Fruit fly (Drosophila melanogaster) whole organism, embryonic: Measurements from ENCODE around the gene Agpat3.

Source experiments
- Abd-B ChIP-seq: fragments of 200-800 bp; sonication (Bioruptor generic); optimal IDR thresholded peaks from 2 replicates; lab custom pipeline; 2018; ENCODE audit warnings: missing biosample characterization, mild to moderate bottlenecking, missing genetic modification characterization, moderate library complexity
- Bteb2 ChIP-seq: fragments of 200-800 bp; sonication (Bioruptor generic); optimal IDR thresholded peaks from 2 replicates; lab custom pipeline; 2016; ENCODE audit warnings: missing biosample characterization, missing genetic modification characterization
- CG13894 ChIP-seq: fragments of 200-800 bp; sonication (Bioruptor generic); optimal IDR thresholded peaks from 3 replicates; lab custom pipeline; 2018; ENCODE audit warnings: missing biosample characterization, mild to moderate bottlenecking, missing genetic modification characterization, moderate library complexity
- CG14014 ChIP-seq: fragments of 200-800 bp; sonication (Bioruptor generic); IDR thresholded peaks from 2 replicates; pipeline ENCODE4 v1.3.6; 2022; ENCODE audit warnings: missing biosample characterization, missing genetic modification characterization
- CG14441 ChIP-seq: fragments of 200-800 bp; sonication (Bioruptor generic); IDR thresholded peaks from 2 replicates; pipeline ENCODE4 v1.3.6; 2022; ENCODE audit warnings: missing biosample characterization, missing genetic modification characterization
- CG14860 ChIP-seq: fragments of 200-800 bp; sonication (Bioruptor generic); IDR thresholded peaks from 3 replicates; pipeline ENCODE4 v1.3.6; 2022; ENCODE audit warnings: missing biosample characterization, missing genetic modification characterization; ENCODE audit not compliant: partially characterized antibody
- CG18011 ChIP-seq: fragments of 200-800 bp; sonication (Bioruptor generic); optimal IDR thresholded peaks from 2 replicates; lab custom pipeline; 2017; ENCODE audit warnings: missing biosample characterization, missing genetic modification characterization, mild to moderate bottlenecking, moderate library complexity, missing genotype
- CG2129 ChIP-seq: fragments of 200-800 bp; sonication (Bioruptor generic); IDR thresholded peaks from 2 replicates; pipeline ENCODE4 v1.3.6; 2022; ENCODE audit warnings: missing biosample characterization, missing genetic modification characterization; ENCODE audit not compliant: partially characterized antibody
- CG3163 ChIP-seq: fragments of 200-800 bp; sonication (Bioruptor generic); optimal IDR thresholded peaks from 3 replicates; lab custom pipeline; 2016; ENCODE audit warnings: missing biosample characterization, missing genetic modification characterization
- CG4360 ChIP-seq: fragments of 200-800 bp; sonication (Bioruptor generic); IDR thresholded peaks from 2 replicates; pipeline ENCODE4 v1.3.6; 2022; ENCODE audit warnings: missing biosample characterization, missing genetic modification characterization
- CG4424 ChIP-seq: fragments of 200-800 bp; sonication (Bioruptor generic); optimal IDR thresholded peaks from 3 replicates; lab custom pipeline; 2016; ENCODE audit warnings: missing biosample characterization, missing genetic modification characterization
- CG4617 ChIP-seq: fragments of 200-800 bp; sonication (Bioruptor generic); optimal IDR thresholded peaks from 3 replicates; lab custom pipeline; 2016; ENCODE audit warnings: missing biosample characterization, missing genetic modification characterization, borderline replicate concordance
- CG6854 ChIP-seq: fragments of 200-800 bp; sonication (Bioruptor generic); optimal IDR thresholded peaks from 3 replicates; lab custom pipeline; 2017; ENCODE audit warnings: missing biosample characterization, mild to moderate bottlenecking, missing genetic modification characterization
- CG7372 ChIP-seq: fragments of 200-800 bp; sonication (Bioruptor generic); IDR thresholded peaks from 2 replicates; pipeline ENCODE4 v1.3.6; 2022; ENCODE audit warnings: missing biosample characterization, missing genetic modification characterization
- D ChIP-seq, 2 experiments: fragments of 200-800 bp in 1 of 2; fragments of >200 bp in 1 of 2; sonication (Bioruptor generic) in 1 of 2; optimal IDR thresholded peaks; 2 replicates in 1 of 2; 3 replicates in 1 of 2; lab custom pipeline; 2017; ENCODE audit warnings: mild to moderate bottlenecking in 1 of 2, missing biosample characterization in 1 of 2, missing genetic modification characterization in 1 of 2, missing genetic modification reagents in 1 of 2
- Dbx ChIP-seq: fragments of 200-800 bp; sonication (Bioruptor generic); IDR thresholded peaks from 3 replicates; pipeline ENCODE4 v1.3.6; 2022; ENCODE audit warnings: missing biosample characterization, missing genetic modification characterization
- Dp ChIP-seq: fragments of 200-800 bp; sonication (Bioruptor generic); optimal IDR thresholded peaks from 2 replicates; lab custom pipeline; 2018; ENCODE audit warnings: missing biosample characterization, mild to moderate bottlenecking, missing genetic modification characterization, moderate library complexity
- E2f2 ChIP-seq: fragments of 200-800 bp; sonication (Bioruptor generic); IDR thresholded peaks from 2 replicates; pipeline ENCODE4 v1.3.6; 2022; ENCODE audit warnings: missing biosample characterization, missing genetic modification characterization
- Elba2 ChIP-seq: fragments of 200-800 bp; sonication (Bioruptor generic); optimal IDR thresholded peaks from 3 replicates; lab custom pipeline; 2016; ENCODE audit warnings: missing biosample characterization, missing genetic modification characterization
- Ets97D ChIP-seq: fragments of 200-800 bp; sonication (Bioruptor generic); optimal IDR thresholded peaks from 3 replicates; lab custom pipeline; 2016; ENCODE audit warnings: missing biosample characterization, missing genetic modification characterization
- Gsc ChIP-seq: fragments of 200-800 bp; sonication (Bioruptor generic); IDR thresholded peaks from 2 replicates; pipeline ENCODE4 v1.3.6; 2022; ENCODE audit warnings: missing biosample characterization, missing genetic modification characterization
- HHEX ChIP-seq: fragments of 200-800 bp; sonication (Bioruptor generic); optimal IDR thresholded peaks from 3 replicates; lab custom pipeline; 2017; ENCODE audit warnings: missing biosample characterization, mild to moderate bottlenecking, missing genetic modification characterization, missing genetic modification reagents
- HmgD ChIP-seq: fragments of 200-800 bp; sonication (Bioruptor generic); optimal IDR thresholded peaks from 3 replicates; lab custom pipeline; 2016; ENCODE audit warnings: missing biosample characterization, missing genetic modification characterization
- Lhr ChIP-seq: fragments of 200-800 bp; sonication (Bioruptor generic); optimal IDR thresholded peaks from 3 replicates; lab custom pipeline; 2017; ENCODE audit warnings: mild to moderate bottlenecking, missing biosample characterization, missing genetic modification reagents, missing genetic modification characterization
- Myb ChIP-seq: fragments of 200-800 bp; sonication (Bioruptor generic); optimal IDR thresholded peaks from 2 replicates; lab custom pipeline; 2016; ENCODE audit warnings: missing biosample characterization, missing genetic modification characterization
- Opbp ChIP-seq: fragments of 200-800 bp; sonication (Bioruptor generic); IDR thresholded peaks from 3 replicates; pipeline ENCODE4 v1.3.6; 2022; ENCODE audit warnings: missing biosample characterization, missing genetic modification characterization; ENCODE audit not compliant: partially characterized antibody
- Pdp1 ChIP-seq, 2 experiments: fragments of 200-800 bp; sonication (Bioruptor generic); optimal IDR thresholded peaks; 3 replicates each; lab custom pipeline; 2016; ENCODE audit warnings: missing biosample characterization in 2 of 2, missing genetic modification characterization in 2 of 2, mild to moderate bottlenecking in 1 of 2, moderate library complexity in 1 of 2
- bab2 ChIP-seq: fragments of 200-800 bp; sonication (Bioruptor generic); optimal IDR thresholded peaks from 2 replicates; lab custom pipeline; 2016; ENCODE audit warnings: missing biosample characterization, missing genetic modification characterization
- chinmo ChIP-seq: fragments of 200-800 bp; sonication (Bioruptor generic); IDR thresholded peaks from 4 replicates; pipeline ENCODE4 v1.3.6; 2022; ENCODE audit warnings: missing biosample characterization, missing genetic modification characterization; ENCODE audit not compliant: partially characterized antibody
- chm ChIP-seq: fragments of 200-800 bp; sonication (Bioruptor generic); IDR thresholded peaks from 2 replicates; pipeline ENCODE4 v1.3.6; 2022; ENCODE audit warnings: missing biosample characterization, missing genetic modification characterization
- crp ChIP-seq, 2 experiments: fragments of 200-800 bp; sonication (Bioruptor generic); optimal IDR thresholded peaks; 2 replicates in 1 of 2; 3 replicates in 1 of 2; lab custom pipeline; 2017; ENCODE audit warnings: missing biosample characterization in 2 of 2, missing genetic modification characterization in 2 of 2, mild to moderate bottlenecking in 1 of 2, moderate library complexity in 1 of 2
- dmrt99B ChIP-seq: fragments of 200-800 bp; sonication (Bioruptor generic); optimal IDR thresholded peaks from 2 replicates; lab custom pipeline; 2018; ENCODE audit warnings: missing biosample characterization, mild to moderate bottlenecking, missing genetic modification characterization, moderate library complexity
- dpn ChIP-seq, 2 experiments: fragments of 200-800 bp; sonication (Bioruptor generic); optimal IDR thresholded peaks; 3 replicates each; lab custom pipeline; 2016; ENCODE audit warnings: missing biosample characterization in 2 of 2, missing genetic modification characterization in 2 of 2
- exex ChIP-seq: fragments of 200-800 bp; sonication (Bioruptor generic); optimal IDR thresholded peaks from 4 replicates; lab custom pipeline; 2018; ENCODE audit warnings: missing biosample characterization, mild to moderate bottlenecking, missing genetic modification characterization, moderate library complexity
- eyg ChIP-seq: fragments of 200-800 bp; sonication (Bioruptor generic); optimal IDR thresholded peaks from 3 replicates; lab custom pipeline; 2016; ENCODE audit warnings: missing biosample characterization, missing genetic modification characterization
- grn ChIP-seq: fragments of 200-800 bp; sonication (Bioruptor generic); optimal IDR thresholded peaks from 3 replicates; lab custom pipeline; 2017; ENCODE audit warnings: missing biosample characterization, missing genetic modification characterization
- kay ChIP-seq: fragments of 200-800 bp; sonication (Bioruptor generic); optimal IDR thresholded peaks from 2 replicates; lab custom pipeline; 2016; ENCODE audit warnings: missing biosample characterization, missing genetic modification characterization
- knrl ChIP-seq: fragments of 200-800 bp; sonication (Bioruptor generic); IDR thresholded peaks from 3 replicates; pipeline ENCODE4 v1.3.6; 2022; ENCODE audit warnings: missing biosample characterization, missing genetic modification characterization; ENCODE audit not compliant: partially characterized antibody
- luna ChIP-seq: fragments of 200-800 bp; sonication (Bioruptor generic); optimal IDR thresholded peaks from 2 replicates; lab custom pipeline; 2016; ENCODE audit warnings: missing biosample characterization, missing genetic modification characterization
- sima ChIP-seq: fragments of 200-800 bp; sonication (Bioruptor generic); optimal IDR thresholded peaks from 2 replicates; lab custom pipeline; 2016; ENCODE audit warnings: missing biosample characterization, missing genetic modification characterization
- so ChIP-seq: fragments of 200-800 bp; sonication (Bioruptor generic); IDR thresholded peaks from 3 replicates; pipeline ENCODE4 v1.3.6; 2022; ENCODE audit warnings: missing biosample characterization, missing genetic modification characterization
- ssp ChIP-seq: fragments of 200-800 bp; sonication (Bioruptor generic); IDR thresholded peaks from 2 replicates; pipeline ENCODE4 v1.3.6; 2022; ENCODE audit warnings: missing biosample characterization, missing genetic modification characterization
- tio ChIP-seq: fragments of 200-800 bp; sonication (Bioruptor generic); optimal IDR thresholded peaks from 2 replicates; lab custom pipeline; 2017; ENCODE audit warnings: missing biosample characterization, missing genetic modification characterization, inconsistent platforms
- trh ChIP-seq: fragments of 200-800 bp; sonication (Bioruptor generic); optimal IDR thresholded peaks from 2 replicates; lab custom pipeline; 2016; ENCODE audit warnings: missing biosample characterization, missing genetic modification characterization
- wor ChIP-seq: fragments of 200-800 bp; sonication (Bioruptor generic); IDR thresholded peaks from 2 replicates; pipeline ENCODE4 v1.3.6; 2022; ENCODE audit warnings: missing biosample characterization, missing genetic modification characterization

Agpat3 gene

DNA sequence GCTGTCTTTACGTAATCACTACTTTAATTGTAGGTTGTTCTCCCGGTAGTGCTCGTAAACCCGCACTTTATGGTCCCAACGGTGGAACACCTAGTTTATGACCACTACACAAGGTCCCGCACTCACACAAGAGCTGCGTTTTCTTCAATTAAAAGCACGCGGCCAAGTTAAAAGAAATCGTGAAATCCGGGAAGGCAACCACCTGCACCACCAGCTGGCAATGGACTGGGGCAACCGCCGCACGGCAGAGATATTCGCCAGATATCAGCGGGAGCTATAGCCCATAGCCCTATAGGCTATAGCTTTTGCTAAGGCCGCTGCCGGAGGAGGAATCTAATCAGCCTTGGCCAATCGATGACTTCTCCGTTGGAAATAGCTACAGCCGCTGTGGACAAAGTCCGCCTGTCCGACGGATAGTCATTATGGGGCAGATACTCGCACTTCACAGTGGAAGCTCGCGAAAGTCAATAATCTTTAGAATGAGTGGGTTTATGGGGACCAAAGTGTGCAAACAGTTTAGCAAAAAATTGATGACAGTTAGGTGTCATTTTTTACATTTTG, 1.5 kb downstream of the Agpat3 start (continued):
- no peak for TF ChIP-seq Dp (GFP tag; lab: Kevin White, UChicago)
- TF ChIP-seq Pdp1 (GFP tag; optimal IDR thresholded peaks at IDR 0.05; lab: Kevin White, UChicago) = peak in 1 of 2 experiments; percentile 13
- no peak for TF ChIP-seq kay (GFP tag; lab: Kevin White, UChicago)
- TF ChIP-seq wor (GFP tag; lab: Robert Waterston, UW) = no peak
- peak; percentile 61 for TF ChIP-seq exex
- no peak for TF ChIP-seq CG2129 (GFP tag; lab: Robert Waterston, UW)
- no peak for TF ChIP-seq sima (GFP tag; lab: Kevin White, UChicago)
- 0 out of 2 replicates have a peak, but pooled peaks have one; percentile 6 for TF ChIP-seq CG14014 (GFP tag; lab: Robert Waterston, UW)
- TF ChIP-seq CG18011 = no peak
- no peak for TF ChIP-seq trh
- no peak for TF ChIP-seq Gsc
- TF ChIP-seq so (GFP tag; lab: Robert Waterston, UW) = no peak
- TF ChIP-seq Elba2 (GFP tag; lab: Kevin White, UChicago) = no peak

DNA sequence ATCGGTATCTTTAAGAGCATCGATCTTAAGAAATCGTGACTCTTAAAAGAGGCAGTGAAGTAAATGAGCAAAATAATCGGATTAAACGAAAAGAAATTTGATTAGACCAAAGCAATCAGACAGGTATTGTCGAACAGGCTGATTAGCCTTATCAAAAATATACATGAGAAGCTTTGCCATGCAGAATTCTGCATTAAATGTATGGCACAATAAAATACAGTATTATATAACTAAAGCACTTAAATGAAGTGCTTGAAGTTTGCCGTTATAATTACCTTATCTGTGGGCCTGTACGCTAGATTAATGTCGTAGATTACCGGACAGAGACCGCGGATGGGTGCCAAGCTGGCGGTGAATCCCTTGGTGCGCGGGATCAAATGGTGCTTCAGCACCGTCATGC, 2.7 kb downstream of the Agpat3 start:
- TF ChIP-seq grn (GFP tag; lab: Kevin White, UChicago) (peak; percentile 20), Pdp1 (GFP tag; optimal IDR thresholded peaks at IDR 0.05; lab: Kevin White, UChicago) (peak in 1 of 2 experiments; percentile 87), chinmo (GFP tag; lab: Robert Waterston, UW) (0 out of 4 replicates have a peak, but pooled peaks have one; percentile 30), Abd-B (GFP tag; lab: Kevin White, UChicago) (no peak), dpn (GFP tag; optimal IDR thresholded peaks at IDR 0.05; lab: Kevin White, UChicago) (no peak), bab2 (GFP tag; lab: Kevin White, UChicago) (no peak), exex (peak; percentile 79)

DNA sequence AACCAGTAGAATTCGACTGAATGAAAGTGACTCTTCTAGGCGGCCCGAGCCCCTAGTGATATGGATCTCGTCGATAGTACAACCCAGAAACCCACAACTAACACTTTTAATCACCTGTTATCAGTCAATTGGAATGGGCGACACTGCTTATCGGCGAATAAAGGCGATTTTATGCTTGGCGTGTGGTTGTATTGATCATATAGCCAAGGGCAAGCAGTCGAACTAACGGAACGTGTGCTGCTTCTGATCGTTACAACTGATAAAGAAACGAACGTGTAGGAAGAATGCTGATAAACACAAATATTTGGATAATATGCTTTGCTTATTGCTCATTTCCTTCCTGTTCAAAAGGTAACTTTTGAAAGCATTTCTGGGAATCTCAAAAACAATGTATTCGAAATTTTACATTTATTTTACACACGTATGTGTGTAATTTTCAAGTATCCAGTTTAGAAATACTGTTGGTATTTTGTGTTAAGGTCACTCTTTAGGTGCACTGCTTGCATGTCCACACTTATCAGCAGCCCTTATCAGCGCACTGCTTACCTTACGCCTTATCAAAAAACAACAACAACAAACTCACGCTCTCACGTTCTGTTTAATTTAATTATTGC, 4.5 kb downstream of the Agpat3 start, which contains the start of gene Agpat4:
Gene Agpat4, minus strand, starts transcription at position 387 of the 614 bp plus-strand sequence.
- TF ChIP-seq E2f2 (GFP tag; lab: Robert Waterston, UW) (peak; percentile 35), CG13894 (tag; lab: Kevin White, UChicago) (no peak), ssp (GFP tag; lab: Robert Waterston, UW) (peak; percentile 67), luna (GFP tag; lab: Kevin White, UChicago) (no peak), CG4360 (GFP tag; lab: Robert Waterston, UW) (peak; percentile 99), chm (no peak), sima (GFP tag; lab: Kevin White, UChicago) (no peak), CG4424 (no peak), HHEX (GFP tag; lab: Kevin White, UChicago) (peak; percentile 13), tio (GFP tag; lab: Kevin White, UChicago) (no peak), Dp (GFP tag; lab: Kevin White, UChicago) (peak; percentile 48), dmrt99B (tag; lab: Kevin White, UChicago) (no peak), D (optimal IDR thresholded peaks at IDR 0.05; lab: Kevin White, UChicago) (no peak), D (GFP tag; optimal IDR thresholded peaks at IDR 0.05; lab: Kevin White, UChicago) (no peak), Myb (GFP tag; lab: Kevin White, UChicago) (peak; percentile 86), Lhr (GFP tag; lab: Kevin White, UChicago) (peak; percentile 82), CG6854 (GFP tag; lab: Kevin White, UChicago) (no peak), HmgD (GFP tag; lab: Kevin White, UChicago) (peak; percentile 60), Dbx (0 out of 3 replicates have a peak, but pooled peaks have one; percentile 3), knrl (GFP tag; lab: Robert Waterston, UW) (peak; percentile 56; the same call in 2 of the 3 replicates), Opbp (GFP tag; lab: Robert Waterston, UW) (peak; percentile 35; the same call in 1 of the 3 replicates), CG14441 (GFP tag; lab: Robert Waterston, UW) (no peak), Ets97D (GFP tag; lab: Kevin White, UChicago) (peak; percentile 46), CG14860 (GFP tag; lab: Robert Waterston, UW) (no peak), Bteb2 (no peak), CG3163 (peak; percentile 30), eyg (GFP tag; lab: Kevin White, UChicago) (no peak), CG7372 (no peak), CG4617 (GFP tag; lab: Kevin White, UChicago) (peak; percentile 26), crp (GFP tag; optimal IDR thresholded peaks at IDR 0.05; lab: Kevin White, UChicago) (peak in 1 of 2 experiments; percentile 74)
